Worm (Caenorhabditis elegans) whole organism, L4 larva: ENCODE data around the gene R07B1.6.
A peak's percentile ranks its signal among the peaks of the same experiment; 100 is the strongest.

Experiments used
- D1046.2 ChIP-seq: fragments of 200-800 bp; sonication (Bioruptor generic); IDR thresholded peaks from 2 replicates; pipeline ENCODE4 v1.3.6; 2022; ENCODE audit warnings: missing genetic modification characterization, missing compliant biosample characterization
- F44E2.7 ChIP-seq: fragments of 200-800 bp; sonication (Bioruptor generic); IDR thresholded peaks from 2 replicates; pipeline ENCODE4 v2.1.2; 2022; ENCODE audit warnings: missing genetic modification characterization, missing compliant biosample characterization
- F49E8.2 ChIP-seq: sonication (generic microtip); optimal IDR thresholded peaks from 2 replicates; lab custom pipeline; 2016; ENCODE audit warnings: missing compliant biosample characterization, mild to moderate bottlenecking, missing genetic modification characterization, borderline replicate concordance
- T20F7.1 ChIP-seq: fragments of 200-800 bp; sonication (Bioruptor generic); optimal IDR thresholded peaks from 2 replicates; lab custom pipeline; 2018; ENCODE audit warnings: mild to moderate bottlenecking, missing genetic modification characterization, missing compliant biosample characterization
- Y48G9A.11 ChIP-seq: fragments of 200-800 bp; sonication (Bioruptor generic); IDR thresholded peaks from 2 replicates; pipeline ENCODE4 v1.3.6; 2022; ENCODE audit warnings: missing genetic modification reagents, missing genetic modification characterization, missing compliant biosample characterization
- aha-1 ChIP-seq: fragments of 150-350 bp; peaks from one replicate; lab custom pipeline; 2014; ENCODE audit warnings: missing biosample characterization, missing genetic modification characterization
- arid-1 ChIP-seq: fragments of 200-800 bp; sonication (Bioruptor generic); conservative IDR thresholded peaks from 2 replicates; pipeline ENCODE4 v1.3.6; 2022; ENCODE audit warnings: missing genetic modification reagents, missing genetic modification characterization, missing compliant biosample characterization
- ceh-62 ChIP-seq: sonication (generic microtip); optimal IDR thresholded peaks from 2 replicates; lab custom pipeline; 2017; ENCODE audit warnings: missing biosample characterization, missing genetic modification characterization
- daf-12 ChIP-seq: fragments of 150-350 bp; optimal IDR thresholded peaks from 2 replicates; lab custom pipeline; 2014; ENCODE audit warnings: missing biosample characterization, missing genetic modification reagents, missing genetic modification characterization
- daf-16 ChIP-seq, 3 experiments: sonication (generic microtip); optimal IDR thresholded peaks; 2 replicates each; lab custom pipeline; 2016 to 2017; ENCODE audit warnings: missing genetic modification characterization in 3 of 3, missing genetic modification reagents in 3 of 3, mild to moderate bottlenecking in 2 of 3, missing compliant biosample characterization in 2 of 3, missing biosample characterization in 1 of 3, moderate library complexity in 1 of 3
- dmd-8 ChIP-seq: fragments of 200-800 bp; sonication (Bioruptor generic); IDR thresholded peaks from 2 replicates; pipeline ENCODE4 v1.3.6; 2022; ENCODE audit warnings: missing genetic modification characterization, missing compliant biosample characterization
- dmd-9 ChIP-seq: fragments of 200-800 bp; sonication (Bioruptor generic); IDR thresholded peaks from 2 replicates; pipeline ENCODE4 v1.3.6; 2022; ENCODE audit warnings: missing genetic modification reagents, missing genetic modification characterization, missing compliant biosample characterization
- dpl-1 ChIP-seq: fragments of 150-350 bp; optimal IDR thresholded peaks from 2 replicates; lab custom pipeline; 2014; ENCODE audit warnings: missing biosample characterization, missing genetic modification reagents, missing genetic modification characterization
- dve-1 ChIP-seq: sonication (generic microtip); optimal IDR thresholded peaks from 2 replicates; lab custom pipeline; 2017; ENCODE audit warnings: antibody characterized with exemption, mild to moderate bottlenecking, missing genetic modification characterization, missing compliant biosample characterization; ENCODE audit not compliant: insufficient read depth
- fos-1 ChIP-seq: fragments of 150-350 bp; optimal IDR thresholded peaks from 2 replicates; lab custom pipeline; 2014; ENCODE audit warnings: missing biosample characterization, missing genetic modification characterization
- gei-8 ChIP-seq: fragments of 200-800 bp; sonication (Bioruptor generic); optimal IDR thresholded peaks from 2 replicates; lab custom pipeline; 2018; ENCODE audit warnings: mild to moderate bottlenecking, missing genetic modification characterization, missing compliant biosample characterization
- hlh-30 ChIP-seq: sonication (generic microtip); optimal IDR thresholded peaks from 2 replicates; lab custom pipeline; 2017; ENCODE audit warnings: antibody characterized with exemption, mild to moderate bottlenecking, missing genetic modification characterization, missing compliant biosample characterization; ENCODE audit not compliant: insufficient read depth
- lim-7 ChIP-seq: fragments of 200-800 bp; sonication (Bioruptor generic); IDR thresholded peaks from 2 replicates; pipeline ENCODE4 v1.3.6; 2022; ENCODE audit warnings: missing genetic modification characterization, missing compliant biosample characterization
- lin-1 ChIP-seq: fragments of 200-800 bp; sonication (Bioruptor generic); IDR thresholded peaks from 2 replicates; pipeline ENCODE4 v1.3.6; 2022; ENCODE audit warnings: missing genetic modification reagents, missing genetic modification characterization, missing compliant biosample characterization
- lin-13 ChIP-seq: fragments of 150-350 bp; optimal IDR thresholded peaks from 2 replicates; lab custom pipeline; 2014; ENCODE audit warnings: missing biosample characterization, missing genetic modification reagents, missing genetic modification characterization
- lir-3 ChIP-seq: sonication (generic microtip); optimal IDR thresholded peaks from 2 replicates; lab custom pipeline; 2016; ENCODE audit warnings: mild to moderate bottlenecking, missing genetic modification characterization, missing compliant biosample characterization
- lsy-2 ChIP-seq, 2 experiments: fragments of 150-350 bp in 1 of 2; sonication (generic microtip) in 1 of 2; optimal IDR thresholded peaks; 2 replicates each; lab custom pipeline; 2014 to 2017; ENCODE audit warnings: missing biosample characterization in 2 of 2, missing genetic modification characterization in 2 of 2
- madf-9 ChIP-seq: fragments of 200-800 bp; sonication (Bioruptor generic); conservative IDR thresholded peaks from 2 replicates; pipeline ENCODE4 v1.3.6; 2022; ENCODE audit warnings: missing genetic modification reagents, missing genetic modification characterization, missing compliant biosample characterization
- mdl-1 ChIP-seq, 2 experiments: fragments of 150-350 bp in 1 of 2; sonication (generic microtip) in 1 of 2; optimal IDR thresholded peaks; 2 replicates each; lab custom pipeline; 2014 to 2017; ENCODE audit warnings: missing biosample characterization in 2 of 2, missing genetic modification characterization in 2 of 2
- mdt-29 ChIP-seq: fragments of 200-800 bp; sonication (Bioruptor generic); IDR thresholded peaks from 2 replicates; pipeline ENCODE4 v1.3.6; 2022; ENCODE audit warnings: missing genetic modification reagents, missing genetic modification characterization, missing compliant biosample characterization
- mep-1 ChIP-seq: fragments of 150-350 bp; sonication (generic microtip); optimal IDR thresholded peaks from 3 replicates; lab custom pipeline; 2014; ENCODE audit warnings: missing biosample characterization, missing genetic modification characterization
- mes-2 ChIP-seq: sonication (generic microtip); optimal IDR thresholded peaks from 2 replicates; lab custom pipeline; 2016; ENCODE audit warnings: missing genotype, mild to moderate bottlenecking, missing genetic modification characterization, missing compliant biosample characterization; ENCODE audit not compliant: poor library complexity, severe bottlenecking
- mxl-2 ChIP-seq: fragments of 200-800 bp; sonication (Bioruptor generic); conservative IDR thresholded peaks from 2 replicates; pipeline ENCODE4 v1.3.6; 2022; ENCODE audit warnings: missing genetic modification reagents, missing genetic modification characterization, missing compliant biosample characterization
- nhr-10 ChIP-seq: fragments of 150-350 bp; optimal IDR thresholded peaks from 2 replicates; lab custom pipeline; 2014; ENCODE audit warnings: missing biosample characterization, missing genetic modification characterization
- nhr-102 ChIP-seq: sonication (generic microtip); optimal IDR thresholded peaks from 2 replicates; lab custom pipeline; 2016; ENCODE audit warnings: mild to moderate bottlenecking, missing genetic modification characterization, moderate library complexity, missing compliant biosample characterization
- nhr-111 ChIP-seq: fragments of 200-800 bp; sonication (Bioruptor generic); optimal IDR thresholded peaks from 2 replicates; lab custom pipeline; 2018; ENCODE audit warnings: mild to moderate bottlenecking, missing genetic modification characterization, missing compliant biosample characterization
- nhr-25 ChIP-seq: sonication (generic microtip); optimal IDR thresholded peaks from 2 replicates; lab custom pipeline; 2017; ENCODE audit warnings: missing genetic modification characterization, mild to moderate bottlenecking, missing compliant biosample characterization, antibody characterized with exemption, moderate library complexity, borderline replicate concordance; ENCODE audit not compliant: insufficient read depth
- nhr-6 ChIP-seq: fragments of 150-350 bp; optimal IDR thresholded peaks from 2 replicates; lab custom pipeline; 2014; ENCODE audit warnings: missing biosample characterization, missing genetic modification characterization
- nhr-77 ChIP-seq: fragments of 150-350 bp; optimal IDR thresholded peaks from 2 replicates; lab custom pipeline; 2014; ENCODE audit warnings: missing biosample characterization, missing genetic modification characterization
- pha-4 ChIP-seq, 2 experiments: fragments of 150-350 bp in 1 of 2; fragments of 200-800 bp in 1 of 2; sonication (Bioruptor generic) in 1 of 2; IDR thresholded peaks in 1 of 2; optimal IDR thresholded peaks in 1 of 2; 2 replicates each; pipeline versions ENCODE4 v1.3.6 to Lab custom; 2014 to 2022; ENCODE audit warnings: missing genetic modification characterization in 2 of 2, missing genetic modification reagents in 2 of 2, missing biosample characterization in 1 of 2, missing compliant biosample characterization in 1 of 2
- pqm-1 ChIP-seq: sonication (generic microtip); optimal IDR thresholded peaks from 2 replicates; lab custom pipeline; 2017; ENCODE audit warnings: missing biosample characterization, missing genetic modification characterization
- rbr-2 ChIP-seq: sonication (generic microtip); optimal IDR thresholded peaks from 2 replicates; lab custom pipeline; 2016; ENCODE audit warnings: missing genotype, missing genetic modification characterization, missing compliant biosample characterization
- sdz-12 ChIP-seq: fragments of 200-800 bp; sonication (Bioruptor generic); optimal IDR thresholded peaks from 2 replicates; lab custom pipeline; 2018; ENCODE audit warnings: mild to moderate bottlenecking, missing genetic modification characterization, missing compliant biosample characterization
- skn-1 ChIP-seq: fragments of 150-350 bp; optimal IDR thresholded peaks from 2 replicates; lab custom pipeline; 2014; ENCODE audit warnings: missing biosample characterization, missing genetic modification characterization
- snpc-1.2 ChIP-seq: fragments of 200-800 bp; sonication (Bioruptor generic); IDR thresholded peaks from 2 replicates; pipeline ENCODE4 v1.3.6; 2022; ENCODE audit warnings: missing genetic modification reagents, missing genetic modification characterization, missing compliant biosample characterization
- snpc-4 ChIP-seq: fragments of 150-350 bp; optimal IDR thresholded peaks from 2 replicates; lab custom pipeline; 2014; ENCODE audit warnings: missing biosample characterization, missing genetic modification characterization
- tag-97 ChIP-seq: fragments of 200-800 bp; sonication (Bioruptor generic); IDR thresholded peaks from 2 replicates; pipeline ENCODE4 v1.3.6; 2022; ENCODE audit warnings: missing genetic modification characterization, missing compliant biosample characterization
- tra-1 ChIP-seq: fragments of 200-800 bp; sonication (Bioruptor generic); IDR thresholded peaks from 2 replicates; pipeline ENCODE4 v1.3.6; 2022; ENCODE audit warnings: missing genetic modification reagents, missing genetic modification characterization, missing compliant biosample characterization
- unc-130 ChIP-seq: sonication (generic microtip); optimal IDR thresholded peaks from 2 replicates; lab custom pipeline; 2016; ENCODE audit warnings: missing genetic modification reagents, missing genetic modification characterization, missing compliant biosample characterization
- unc-39 ChIP-seq: sonication (generic microtip); optimal IDR thresholded peaks from 2 replicates; lab custom pipeline; 2017; ENCODE audit warnings: missing biosample characterization, missing genetic modification characterization
- unc-62 ChIP-seq, 3 experiments: fragments of 150-350 bp in 1 of 3; sonication (generic microtip); optimal IDR thresholded peaks in 2 of 3; peaks in 1 of 3; 1 replicate in 1 of 3; 2 replicates in 2 of 3; lab custom pipeline; 2014 to 2017; ENCODE audit warnings: missing biosample characterization in 3 of 3, missing genetic modification characterization in 3 of 3, missing genetic modification reagents in 3 of 3, missing genotype in 1 of 3
- zip-11 ChIP-seq: fragments of 200-800 bp; sonication (Bioruptor generic); IDR thresholded peaks from 2 replicates; pipeline ENCODE4 v1.3.6; 2022; ENCODE audit warnings: missing genetic modification characterization, missing compliant biosample characterization
- ztf-11 ChIP-seq: fragments of 150-350 bp; optimal IDR thresholded peaks from 2 replicates; lab custom pipeline; 2014; ENCODE audit warnings: missing biosample characterization, missing genetic modification characterization

The R07B1.6 gene

ce11 chrX:9899426-9900131 is 33.1 kb downstream of the R07B1.6 start, which contains the start of gene phf-34 (continued):
- TF ChIP-seq zip-11: no peak
- TF ChIP-seq F44E2.7 (GFP tag; lab: Robert Waterston, UW): no peak
- TF ChIP-seq fos-1: no peak
- 0 out of 2 replicates have a peak, but pooled peaks have one; percentile 24 for TF ChIP-seq arid-1 (GFP tag; lab: Robert Waterston, UW)
- no peak for TF ChIP-seq unc-130
- no peak for TF ChIP-seq mdt-29 (GFP tag; lab: Robert Waterston, UW)
- peak; percentile 62 for TF ChIP-seq hlh-30
- TF ChIP-seq gei-8: no peak
- TF ChIP-seq ztf-11 (tag; lab: Kevin White, UChicago): no peak
- TF ChIP-seq lin-13 (GFP tag; lab: Kevin White, UChicago): no peak
- peak in 1 of 2 experiments; percentile 60 for TF ChIP-seq mdl-1 (tag; optimal IDR thresholded peaks at IDR 0.05; lab: Kevin White, UChicago)
- TF ChIP-seq mep-1 (tag; lab: Kevin White, UChicago): no peak
- no peak for TF ChIP-seq tra-1
- TF ChIP-seq rbr-2 (tag; lab: Kevin White, UChicago): peak; percentile 58
- TF ChIP-seq skn-1 (tag; lab: Kevin White, UChicago): no peak
- TF ChIP-seq pqm-1: no peak
- TF ChIP-seq sdz-12 (GFP tag; lab: Kevin White, UChicago): no peak
- TF ChIP-seq nhr-25 (tag; lab: Kevin White, UChicago): no peak
- TF ChIP-seq dve-1 (tag; lab: Kevin White, UChicago): peak; percentile 45
- TF ChIP-seq snpc-1.2 (GFP tag; lab: Robert Waterston, UW): no peak
- TF ChIP-seq lsy-2 (tag; optimal IDR thresholded peaks at IDR 0.05; lab: Kevin White, UChicago): peak in 1 of 2 experiments; percentile 58
- no peak for TF ChIP-seq daf-16 (GFP tag; optimal IDR thresholded peaks at IDR 0.05; lab: Kevin White, UChicago)
- peak; percentile 41 for TF ChIP-seq daf-16 (tag; optimal IDR thresholded peaks at IDR 0.05; lab: Kevin White, UChicago)
- peak; percentile 5 for TF ChIP-seq nhr-77 (tag; lab: Kevin White, UChicago)
- no peak for TF ChIP-seq mes-2 (tag; lab: Kevin White, UChicago)
- no peak for TF ChIP-seq lim-7 (GFP tag; lab: Robert Waterston, UW)
- no peak for TF ChIP-seq D1046.2 (GFP tag; lab: Robert Waterston, UW)
- TF ChIP-seq F49E8.2 (tag; lab: Kevin White, UChicago): no peak
- no peak for TF ChIP-seq unc-39
- TF ChIP-seq unc-62 (GFP tag; optimal IDR thresholded peaks at IDR 0.05 in 1 of 2; lab: Kevin White, UChicago): peak in 1 of 2 experiments; percentile 61
- TF ChIP-seq unc-62 (tag; optimal IDR thresholded peaks at IDR 0.05; lab: Kevin White, UChicago): no peak
- no peak for TF ChIP-seq lin-1 (GFP tag; lab: Robert Waterston, UW)
- no peak for TF ChIP-seq nhr-10 (tag; lab: Kevin White, UChicago)
- no peak for TF ChIP-seq daf-12 (tag; lab: Kevin White, UChicago)
- no peak for TF ChIP-seq nhr-6
- no peak for TF ChIP-seq snpc-4 (tag; lab: Kevin White, UChicago)
- peak; percentile 72 for TF ChIP-seq aha-1 (tag; lab: Kevin White, UChicago)
- no peak for TF ChIP-seq T20F7.1 (GFP tag; lab: Kevin White, UChicago)
- TF ChIP-seq ceh-62 (tag; lab: Kevin White, UChicago): no peak
- TF ChIP-seq dmd-9 (GFP tag; lab: Robert Waterston, UW): no peak
- no peak for TF ChIP-seq dmd-8 (GFP tag; lab: Robert Waterston, UW)
- TF ChIP-seq mxl-2 (GFP tag; lab: Robert Waterston, UW): no peak
- TF ChIP-seq nhr-111 (GFP tag; lab: Kevin White, UChicago): no peak
- TF ChIP-seq tag-97 (GFP tag; lab: Robert Waterston, UW): no peak
- TF ChIP-seq Y48G9A.11 (GFP tag; lab: Robert Waterston, UW): no peak
- no peak for TF ChIP-seq pha-4 (GFP tag; IDR thresholded peaks at IDR 0.05; lab: Robert Waterston, UW)
- no peak for TF ChIP-seq pha-4 (tag; optimal IDR thresholded peaks at IDR 0.05; lab: Kevin White, UChicago)
- no peak for TF ChIP-seq nhr-102 (tag; lab: Kevin White, UChicago)
- TF ChIP-seq dpl-1 (GFP tag; lab: Kevin White, UChicago): peak; percentile 14
- TF ChIP-seq lir-3 (tag; lab: Kevin White, UChicago): no peak
- TF ChIP-seq madf-9: no peak
